Fruit fly (Drosophila melanogaster): ENCODE data around the gene CG14926.

The CG14926 gene

DNA sequence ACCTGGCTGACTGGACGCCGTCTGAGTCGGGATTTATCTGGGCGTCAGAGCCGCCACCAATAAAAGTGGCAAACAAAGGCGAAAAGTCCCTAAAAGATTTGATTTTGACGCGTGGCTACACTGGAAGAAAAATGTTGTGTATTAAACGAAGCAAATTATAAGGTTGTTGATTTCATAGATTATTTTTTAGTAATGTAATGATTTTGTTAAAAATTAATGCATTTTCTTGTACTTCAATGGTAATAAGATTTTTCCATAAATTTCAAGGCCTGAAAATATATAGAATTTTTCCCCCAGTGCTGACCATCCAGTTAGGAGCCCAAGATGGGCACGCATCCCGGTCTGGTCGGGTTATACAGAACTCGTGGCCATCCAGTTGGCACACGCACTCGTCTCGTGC is 4.9 kb downstream of the CG14926 start (continued):
- no peak for TF ChIP-seq C15 (GFP tag; IDR thresholded peaks at IDR 0.05)
- no peak for TF ChIP-seq CG3726 (GFP tag; IDR thresholded peaks at IDR 0.05)
- TF ChIP-seq Dip2 (GFP tag; IDR thresholded peaks at IDR 0.05) = no peak
- TF ChIP-seq fd96Cb (tag; optimal IDR thresholded peaks at IDR 0.05) = peak; percentile 29
- no peak for TF ChIP-seq pum (GFP tag; optimal IDR thresholded peaks at IDR 0.05)
- TF ChIP-seq CG9797 (GFP tag; optimal IDR thresholded peaks at IDR 0.05) = no peak
- TF ChIP-seq HLH54F (GFP tag; optimal IDR thresholded peaks at IDR 0.05) = no peak
- TF ChIP-seq mirr (GFP tag; optimal IDR thresholded peaks at IDR 0.05) = no peak
- TF ChIP-seq CG14050 (GFP tag; IDR thresholded peaks at IDR 0.05) = no peak
- no peak for TF ChIP-seq cg (GFP tag; optimal IDR thresholded peaks at IDR 0.05)
- TF ChIP-seq Taf1 (GFP tag; IDR thresholded peaks at IDR 0.05) = no peak
- TF ChIP-seq CG7556 (GFP tag; optimal IDR thresholded peaks at IDR 0.05) = peak; percentile 38
- TF ChIP-seq CG11696 (GFP tag; IDR thresholded peaks at IDR 0.05) = no peak
- TF ChIP-seq row (GFP tag; IDR thresholded peaks at IDR 0.05) = peak; percentile 59
- peak; percentile 69 for TF ChIP-seq CG12391 (tag; optimal IDR thresholded peaks at IDR 0.05)
- TF ChIP-seq Spps (tag; optimal IDR thresholded peaks at IDR 0.05) = no peak
- no peak for TF ChIP-seq Fer1 (GFP tag; optimal IDR thresholded peaks at IDR 0.05)
- no peak for TF ChIP-seq dpn (GFP tag; optimal IDR thresholded peaks at IDR 0.05)

DNA sequence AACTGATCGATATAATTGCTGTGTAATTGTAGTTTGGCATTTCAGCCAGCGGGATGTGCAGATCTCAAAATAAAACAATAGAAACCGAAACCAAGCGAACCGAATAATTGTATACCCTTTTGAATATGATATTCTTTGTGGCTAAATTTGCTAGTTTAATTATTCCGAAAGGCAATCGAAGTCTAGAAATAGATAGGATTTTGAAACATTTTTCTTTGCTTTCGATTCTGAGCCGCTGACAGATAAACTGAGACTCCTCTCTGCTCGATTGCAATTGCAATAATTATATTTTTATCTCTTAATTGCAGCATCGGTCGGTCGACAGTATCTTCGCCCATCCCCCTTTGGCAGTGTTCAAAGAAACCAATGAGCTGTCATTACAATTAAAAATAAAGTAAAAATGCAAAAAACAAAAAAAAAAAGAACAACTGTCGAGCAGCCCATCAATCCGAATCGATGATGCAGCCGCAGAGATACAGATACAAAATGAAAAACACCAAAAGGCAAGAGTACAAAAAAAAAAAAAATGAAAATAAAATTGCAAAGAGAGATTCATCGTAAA is 10.1 kb downstream of the CG14926 start:
- TF ChIP-seq al (GFP tag; IDR thresholded peaks at IDR 0.05) (no peak), HLH4C (GFP tag; IDR thresholded peaks at IDR 0.05; ENCODE audit: partially characterized antibody) (no peak), CG13287 (GFP tag; IDR thresholded peaks at IDR 0.05; ENCODE audit: partially characterized antibody) (no peak), CG16779 (GFP tag; IDR thresholded peaks at IDR 0.05) (no peak), CG15514 (GFP tag; optimal IDR thresholded peaks at IDR 0.05) (no peak), sens (GFP tag) (peak; percentile 43), Drgx (GFP tag; IDR thresholded peaks at IDR 0.05) (peak; percentile 49; the same call in 1 of the 2 replicates), Doc3 (GFP tag; IDR thresholded peaks at IDR 0.05; ENCODE audit: partially characterized antibody) (no peak), D19A (tag; optimal IDR thresholded peaks at IDR 0.05) (peak; percentile 6)

DNA sequence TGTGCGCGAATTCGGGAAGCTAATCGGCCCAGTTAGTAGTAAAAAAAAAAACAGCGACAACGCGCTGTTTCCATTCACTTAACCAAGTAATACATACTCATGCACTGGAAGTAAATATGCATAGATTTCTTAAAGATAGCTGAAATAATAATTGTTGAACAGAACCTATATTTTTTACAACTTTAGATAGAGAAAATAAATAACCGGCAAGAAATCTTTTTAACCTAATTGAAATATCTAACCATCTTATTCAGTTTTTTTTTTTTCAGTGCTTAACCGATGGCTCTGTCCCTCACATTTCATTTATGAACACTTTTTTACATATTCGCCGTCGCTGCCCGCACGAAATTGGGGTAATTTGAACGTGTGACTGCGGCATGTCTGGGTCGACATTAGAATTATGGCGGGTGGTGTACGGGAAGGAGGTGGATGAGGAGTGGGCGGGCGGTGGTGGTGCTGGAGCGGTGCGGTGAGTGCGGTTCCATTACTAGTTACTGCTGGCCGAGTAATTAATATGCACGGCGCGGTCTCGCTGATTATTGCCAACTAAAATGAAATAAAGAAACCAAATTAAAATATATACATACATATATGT is 11.4 kb downstream of the CG14926 start:
- peak; percentile 48 for TF ChIP-seq CG18262 (tag; optimal IDR thresholded peaks at IDR 0.05)
- TF ChIP-seq CG2199 (GFP tag; IDR thresholded peaks at IDR 0.05) = no peak
- no peak for TF ChIP-seq CG7987 (GFP tag; optimal IDR thresholded peaks at IDR 0.05)
- TF ChIP-seq CG30020 (tag; optimal IDR thresholded peaks at IDR 0.05) = no peak
- TF ChIP-seq CG14860 (GFP tag; IDR thresholded peaks at IDR 0.05; ENCODE audit: partially characterized antibody) = no peak
- no peak for TF ChIP-seq NC2β (GFP tag; optimal IDR thresholded peaks at IDR 0.05)
- TF ChIP-seq Lhr (GFP tag; optimal IDR thresholded peaks at IDR 0.05) = no peak
- TF ChIP-seq ftz-f1 (GFP tag; optimal IDR thresholded peaks at IDR 0.05) = no peak
- no peak for TF ChIP-seq CG18011 (GFP tag; optimal IDR thresholded peaks at IDR 0.05)
- no peak for TF ChIP-seq YL-1 (GFP tag; optimal IDR thresholded peaks at IDR 0.05)
- TF ChIP-seq CG10543 (GFP tag; optimal IDR thresholded peaks at IDR 0.05) = no peak
- TF ChIP-seq CHES-1-like (GFP tag; optimal IDR thresholded peaks at IDR 0.05) = peak; percentile 17
- peak; percentile 59 for TF ChIP-seq Ptx1 (GFP tag; IDR thresholded peaks at IDR 0.05)
- no peak for TF ChIP-seq Doc3 (GFP tag; IDR thresholded peaks at IDR 0.05; ENCODE audit: partially characterized antibody)
- TF ChIP-seq salm (tag; optimal IDR thresholded peaks at IDR 0.05) = no peak
- no peak for TF ChIP-seq CG1792 (GFP tag; optimal IDR thresholded peaks at IDR 0.05)
- no peak for TF ChIP-seq pita (GFP tag; optimal IDR thresholded peaks at IDR 0.05)
- TF ChIP-seq CG1602 (GFP tag; optimal IDR thresholded peaks at IDR 0.05) = no peak
- TF ChIP-seq HmgD (GFP tag; optimal IDR thresholded peaks at IDR 0.05) = no peak
- peak; percentile 32 for TF ChIP-seq CG12942 (GFP tag; optimal IDR thresholded peaks at IDR 0.05)
- no peak for TF ChIP-seq prd (optimal IDR thresholded peaks at IDR 0.05)
- peak; percentile 71; the same call in 2 of the 3 replicates for TF ChIP-seq prd (GFP tag; IDR thresholded peaks at IDR 0.05)
- TF ChIP-seq Camta (GFP tag; optimal IDR thresholded peaks at IDR 0.05) = peak; percentile 3
